Worm (Caenorhabditis elegans) whole organism, young adult: ENCODE measurements around the gene T12B5.14.
A peak's percentile ranks its signal among the peaks of the same experiment; 100 is the strongest.

Experiments used
- B0336.3 ChIP-seq: fragments of 200-800 bp; sonication (Bioruptor generic); IDR thresholded peaks from 2 replicates; pipeline ENCODE4 v1.3.6; 2022; ENCODE audit warnings: missing genetic modification characterization, missing compliant biosample characterization
- F10E7.11 ChIP-seq: sonication (generic microtip); optimal IDR thresholded peaks from 2 replicates; lab custom pipeline; 2017; ENCODE audit warnings: mild to moderate bottlenecking, missing genetic modification characterization, moderate library complexity, missing compliant biosample characterization
- F23B12.7 ChIP-seq: sonication (generic microtip); optimal IDR thresholded peaks from 2 replicates; lab custom pipeline; 2017; ENCODE audit warnings: missing genetic modification characterization, mild to moderate bottlenecking, missing compliant biosample characterization, antibody characterized with exemption, moderate library complexity; ENCODE audit not compliant: insufficient read depth
- ZK185.1 ChIP-seq: sonication (generic microtip); optimal IDR thresholded peaks from 2 replicates; lab custom pipeline; 2016; ENCODE audit warnings: mild to moderate bottlenecking, missing genetic modification characterization, missing compliant biosample characterization; ENCODE audit not compliant: poor library complexity, severe bottlenecking
- attf-3 ChIP-seq: fragments of 200-800 bp; sonication (Bioruptor generic); conservative IDR thresholded peaks from 2 replicates; pipeline ENCODE4 v1.3.6; 2022; ENCODE audit warnings: missing genetic modification reagents, missing genetic modification characterization, missing compliant biosample characterization
- attf-6 ChIP-seq: fragments of 200-800 bp; sonication (Bioruptor generic); IDR thresholded peaks from 2 replicates; pipeline ENCODE4 v1.3.6; 2022; ENCODE audit warnings: missing genetic modification reagents, missing genetic modification characterization, missing compliant biosample characterization
- bed-2 ChIP-seq: fragments of 200-800 bp; sonication (Bioruptor generic); IDR thresholded peaks from 2 replicates; pipeline ENCODE4 v1.3.6; 2022; ENCODE audit warnings: missing genetic modification reagents, missing genetic modification characterization, missing compliant biosample characterization
- ccch-3 ChIP-seq: fragments of 200-800 bp; sonication (Bioruptor generic); optimal IDR thresholded peaks from 2 replicates; lab custom pipeline; 2018; ENCODE audit warnings: mild to moderate bottlenecking, missing genetic modification characterization, missing compliant biosample characterization
- ceh-79 ChIP-seq: sonication (generic microtip); optimal IDR thresholded peaks from 2 replicates; lab custom pipeline; 2017; ENCODE audit warnings: mild to moderate bottlenecking, missing genetic modification characterization, missing compliant biosample characterization
- chd-7 ChIP-seq: sonication (generic microtip); optimal IDR thresholded peaks from 2 replicates; lab custom pipeline; 2016; ENCODE audit warnings: mild to moderate bottlenecking, missing genetic modification characterization, moderate library complexity, missing compliant biosample characterization
- dox-1 ChIP-seq: fragments of 200-800 bp; sonication (Bioruptor generic); IDR thresholded peaks from 2 replicates; pipeline ENCODE4 v1.3.6; 2022; ENCODE audit warnings: missing genetic modification reagents, missing genetic modification characterization, missing compliant biosample characterization
- egrh-3 ChIP-seq: fragments of 200-800 bp; sonication (Bioruptor generic); IDR thresholded peaks from 2 replicates; pipeline ENCODE4 v1.3.6; 2022; ENCODE audit warnings: missing genetic modification reagents, missing genetic modification characterization, missing compliant biosample characterization
- hmg-1.2 ChIP-seq: fragments of 200-800 bp; sonication (Bioruptor generic); IDR thresholded peaks from 2 replicates; pipeline ENCODE4 v1.3.6; 2022; ENCODE audit warnings: missing genetic modification reagents, missing genetic modification characterization, missing compliant biosample characterization
- let-526 ChIP-seq: fragments of 200-800 bp; sonication (Bioruptor generic); IDR thresholded peaks from 2 replicates; pipeline ENCODE4 v1.3.6; 2022; ENCODE audit warnings: missing genetic modification reagents, missing genetic modification characterization, missing compliant biosample characterization
- let-607 ChIP-seq, 2 experiments: fragments of 200-800 bp in 1 of 2; sonication (Bioruptor generic) in 1 of 2; sonication (generic microtip) in 1 of 2; optimal IDR thresholded peaks; 2 replicates each; lab custom pipeline; 2016 to 2018; ENCODE audit warnings: mild to moderate bottlenecking in 2 of 2, missing compliant biosample characterization in 2 of 2, missing genetic modification characterization in 2 of 2, moderate library complexity in 2 of 2, missing genotype in 1 of 2
- madf-3 ChIP-seq: fragments of 200-800 bp; sonication (Bioruptor generic); IDR thresholded peaks from 2 replicates; pipeline ENCODE4 v1.3.6; 2022; ENCODE audit warnings: missing genetic modification reagents, missing genetic modification characterization, missing compliant biosample characterization
- mel-28 ChIP-seq: sonication (generic microtip); optimal IDR thresholded peaks from 2 replicates; lab custom pipeline; 2016; ENCODE audit warnings: borderline replicate concordance, mild to moderate bottlenecking, missing genetic modification characterization, missing compliant biosample characterization
- nhr-179 ChIP-seq: sonication (generic microtip); optimal IDR thresholded peaks from 2 replicates; lab custom pipeline; 2016; ENCODE audit warnings: mild to moderate bottlenecking, missing genetic modification characterization, missing compliant biosample characterization
- nhr-27 ChIP-seq: fragments of 200-800 bp; sonication (Bioruptor generic); optimal IDR thresholded peaks from 2 replicates; lab custom pipeline; 2018; ENCODE audit warnings: mild to moderate bottlenecking, missing genetic modification characterization, moderate library complexity, missing compliant biosample characterization
- nhr-80 ChIP-seq: sonication (generic microtip); optimal IDR thresholded peaks from 2 replicates; lab custom pipeline; 2016; ENCODE audit warnings: missing genetic modification characterization, missing compliant biosample characterization
- pbrm-1 ChIP-seq: fragments of 200-800 bp; sonication (Bioruptor generic); IDR thresholded peaks from 2 replicates; pipeline ENCODE4 v1.3.6; 2022; ENCODE audit warnings: missing genetic modification reagents, missing genetic modification characterization, missing compliant biosample characterization
- rec-8 ChIP-seq, 2 experiments: sonication (generic microtip); optimal IDR thresholded peaks; 2 replicates each; lab custom pipeline; 2016; ENCODE audit warnings: mild to moderate bottlenecking in 2 of 2, missing genetic modification characterization in 2 of 2, missing genetic modification reagents in 2 of 2, missing genotype in 2 of 2, missing biosample characterization in 1 of 2, missing compliant biosample characterization in 1 of 2, moderate library complexity in 1 of 2
- repo-1 ChIP-seq: sonication (generic microtip); optimal IDR thresholded peaks from 2 replicates; lab custom pipeline; 2017; ENCODE audit warnings: mild to moderate bottlenecking, missing genetic modification characterization, missing compliant biosample characterization
- snpc-1.1 ChIP-seq: sonication (generic microtip); optimal IDR thresholded peaks from 2 replicates; lab custom pipeline; 2017; ENCODE audit warnings: missing genetic modification characterization, mild to moderate bottlenecking, missing compliant biosample characterization, antibody characterized with exemption, moderate library complexity, missing genotype, missing genetic modification reagents; ENCODE audit not compliant: insufficient read depth
- snpc-4 ChIP-seq, 5 experiments: fragments of 150-350 bp in 1 of 5; sonication (generic microtip) in 4 of 5; optimal IDR thresholded peaks; 2 replicates each; lab custom pipeline; 2014 to 2018; ENCODE audit warnings: missing genetic modification characterization in 5 of 5, missing biosample characterization in 3 of 5, antibody characterized with exemption in 2 of 5, mild to moderate bottlenecking in 2 of 5, missing compliant biosample characterization in 2 of 5, missing genotype in 2 of 5, moderate library complexity in 2 of 5, missing genetic modification reagents in 1 of 5
- ztf-26 ChIP-seq: sonication (generic microtip); optimal IDR thresholded peaks from 2 replicates; lab custom pipeline; 2017; ENCODE audit warnings: missing genetic modification characterization, missing compliant biosample characterization
- ztf-28 ChIP-seq: fragments of 200-800 bp; sonication (Bioruptor generic); IDR thresholded peaks from 2 replicates; pipeline ENCODE4 v1.3.6; 2022; ENCODE audit warnings: missing genetic modification reagents, missing genetic modification characterization, missing compliant biosample characterization
- ztf-3 ChIP-seq: fragments of 200-800 bp; sonication (Bioruptor generic); optimal IDR thresholded peaks from 2 replicates; lab custom pipeline; 2018; ENCODE audit warnings: mild to moderate bottlenecking, missing genetic modification characterization, missing compliant biosample characterization

The T12B5.14 gene

DNA sequence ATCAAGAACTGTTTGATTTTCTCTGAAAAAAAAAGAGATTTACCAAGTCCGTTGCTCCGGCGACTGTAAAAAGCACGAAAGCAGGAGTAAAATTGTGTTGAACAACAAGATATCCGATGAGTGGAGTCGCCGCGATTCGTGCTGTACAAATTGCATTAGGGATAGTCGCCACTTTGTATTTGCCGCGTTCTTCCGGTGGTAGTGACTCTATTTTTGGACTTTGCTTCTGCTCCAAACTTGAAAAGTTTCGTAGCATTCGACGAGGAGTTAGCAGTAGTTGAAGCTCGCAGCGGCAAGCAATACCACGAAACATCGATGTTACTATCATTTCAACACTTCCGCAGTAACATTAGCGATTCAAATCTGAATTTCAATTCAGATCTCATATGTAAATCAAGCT lies 45.1 kb upstream of the T12B5.14 start, which contains the start of gene crls-1 (continued):
- TF ChIP-seq madf-3 (GFP tag; lab: Robert Waterston, UW) (0 out of 2 replicates have a peak, but pooled peaks have one; percentile 28), B0336.3 (GFP tag; lab: Robert Waterston, UW) (0 out of 2 replicates have a peak, but pooled peaks have one; percentile 30)

DNA sequence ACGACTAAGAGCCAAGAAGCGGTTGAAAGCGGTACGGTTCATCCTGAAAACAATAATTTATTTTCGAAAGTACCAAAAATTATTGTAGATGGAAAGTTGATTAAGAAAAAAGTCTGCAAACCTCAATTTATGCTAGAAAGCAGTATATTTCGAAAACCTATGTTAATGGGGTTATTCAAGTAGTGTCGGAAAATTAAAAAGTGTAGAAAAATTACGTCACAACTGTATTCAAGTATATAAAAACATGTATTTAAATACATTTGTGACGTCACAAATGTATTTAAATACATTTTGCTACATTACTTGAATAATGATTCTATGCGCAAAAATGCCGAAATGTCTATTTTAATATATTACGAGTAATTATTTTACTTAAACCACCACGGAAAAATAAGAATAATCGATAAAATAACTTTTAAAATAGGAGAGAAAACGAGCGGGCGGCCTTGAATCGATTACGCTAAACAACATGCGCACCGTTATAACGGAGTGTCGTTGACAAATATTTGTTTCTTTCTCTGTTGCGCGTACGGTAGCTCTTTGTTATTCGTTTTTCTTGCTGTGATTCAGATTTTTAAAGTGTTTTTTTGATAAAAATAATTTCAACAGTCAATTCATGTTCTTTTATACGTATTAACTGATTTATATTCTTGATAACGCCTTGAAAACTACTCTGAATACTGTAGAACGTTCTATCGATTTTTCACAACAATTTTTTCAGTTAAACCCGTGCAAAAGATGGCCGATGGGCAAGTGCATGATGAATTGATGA lies 43.9 kb upstream of the T12B5.14 start, which contains the start of the genes F23H11.5 and bra-2:
TSS of gene F23H11.5 (minus strand) at position 51 of the 772 bp plus-strand sequence.
TSS of gene bra-2 (plus strand) at position 722 of the 772 bp plus-strand sequence.
- TF ChIP-seq F23B12.7 (tag; lab: Kevin White, UChicago) = peak; percentile 4
- TF ChIP-seq attf-3 (GFP tag; lab: Robert Waterston, UW) = peak; percentile 92
- no peak for TF ChIP-seq let-607 (tag; optimal IDR thresholded peaks at IDR 0.05; lab: Kevin White, UChicago)

DNA sequence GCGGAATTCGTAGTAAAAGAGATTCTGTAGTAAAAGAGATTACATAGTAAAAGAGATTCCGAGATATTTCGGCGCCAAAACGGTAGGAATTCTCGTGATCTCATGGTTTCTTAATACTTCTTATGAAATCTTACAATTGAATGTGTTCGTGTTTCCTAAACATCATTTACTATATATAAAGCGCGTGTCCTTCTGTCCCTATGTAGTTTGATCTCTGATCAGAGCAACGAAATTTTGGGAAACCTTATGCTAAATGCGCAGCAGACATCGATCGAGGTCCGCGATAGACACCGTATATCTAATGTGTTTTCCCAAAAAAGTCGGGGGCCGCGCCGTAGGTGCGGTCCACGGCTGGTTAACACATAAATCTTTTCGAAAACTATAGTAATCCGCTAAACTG lies 41.9 kb upstream of the T12B5.14 start:
- TF ChIP-seq pbrm-1 = 0 out of 2 replicates have a peak, but pooled peaks have one; percentile 19
- TF ChIP-seq hmg-1.2 (GFP tag; lab: Robert Waterston, UW) = peak; percentile 31; the same call in 1 of the 2 replicates
- TF ChIP-seq snpc-4 (GFP tag; optimal IDR thresholded peaks at IDR 0.05; lab: Kevin White, UChicago) = peak; percentile 30
- peak in 1 of 4 experiments; percentile 90 for TF ChIP-seq snpc-4 (tag; optimal IDR thresholded peaks at IDR 0.05; lab: Kevin White, UChicago)
- peak; percentile 64 for TF ChIP-seq snpc-1.1 (tag; lab: Kevin White, UChicago)
- peak; percentile 65; the same call in 1 of the 2 replicates for TF ChIP-seq attf-6 (GFP tag; lab: Robert Waterston, UW)

DNA sequence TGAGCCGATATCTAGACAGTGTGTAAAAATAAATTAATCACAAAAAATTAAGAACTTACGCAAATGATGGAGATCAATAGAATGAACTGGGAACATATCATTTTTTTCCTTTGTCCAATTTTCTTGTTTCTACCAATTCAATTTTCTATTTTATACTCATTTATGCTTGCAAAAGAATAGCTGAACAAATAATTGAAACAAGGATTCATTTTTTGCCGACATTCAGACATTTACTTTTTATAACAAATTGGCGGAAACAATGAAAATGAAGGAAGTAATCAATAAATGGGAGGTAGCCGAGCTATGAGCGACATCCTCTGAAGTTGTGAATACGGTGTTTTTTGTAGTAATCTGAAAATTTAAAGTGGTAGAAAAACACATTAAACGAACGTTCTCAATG lies 37.8 kb upstream of the T12B5.14 start, which contains the start of gene idpp-13:
TSS of gene idpp-13 (minus strand) at position 101 of the 400 bp plus-strand sequence.
- TF ChIP-seq madf-3 (GFP tag; lab: Robert Waterston, UW) (no peak), ztf-3 (GFP tag; lab: Kevin White, UChicago) (no peak), ceh-79 (tag; lab: Kevin White, UChicago) (no peak), egrh-3 (GFP tag; lab: Robert Waterston, UW) (no peak), chd-7 (tag; lab: Kevin White, UChicago) (no peak), ccch-3 (GFP tag; lab: Kevin White, UChicago) (no peak), ZK185.1 (tag; lab: Kevin White, UChicago) (no peak), let-526 (GFP tag; lab: Robert Waterston, UW) (no peak), ztf-26 (tag; lab: Kevin White, UChicago) (no peak), nhr-179 (tag; lab: Kevin White, UChicago) (no peak), rec-8 (tag; optimal IDR thresholded peaks at IDR 0.05; lab: Kevin White, UChicago) (no peak), bed-2 (GFP tag; lab: Robert Waterston, UW) (no peak), nhr-80 (tag; lab: Kevin White, UChicago) (no peak), F10E7.11 (tag; lab: Kevin White, UChicago) (no peak), dox-1 (GFP tag; lab: Robert Waterston, UW) (no peak), nhr-27 (tag; lab: Kevin White, UChicago) (no peak), ztf-28 (GFP tag; lab: Robert Waterston, UW) (no peak), repo-1 (tag; lab: Kevin White, UChicago) (no peak), mel-28 (tag; lab: Kevin White, UChicago) (no peak)
